Worm (Caenorhabditis elegans) whole organism, mixed stage, embryonic: ENCODE measurements around the gene ncs-5.

Experiments
- drap-1 ChIP-seq: fragments of 200-800 bp; sonication (Bioruptor generic); optimal IDR thresholded peaks from 3 replicates; lab custom pipeline; 2018; ENCODE audit warnings: mild to moderate bottlenecking, missing genetic modification characterization, missing compliant biosample characterization
- ham-2 ChIP-seq: fragments of 200-800 bp; sonication (Bioruptor generic); optimal IDR thresholded peaks from 2 replicates; lab custom pipeline; 2018; ENCODE audit warnings: mild to moderate bottlenecking, missing genetic modification characterization, missing compliant biosample characterization
- hlh-1 ChIP-seq: fragments of 150-350 bp; optimal IDR thresholded peaks from 2 replicates; lab custom pipeline; 2014; ENCODE audit warnings: missing biosample characterization, missing genetic modification reagents, missing genetic modification characterization
- lin-13 ChIP-seq: fragments of 150-350 bp; optimal IDR thresholded peaks from 2 replicates; lab custom pipeline; 2014; ENCODE audit warnings: missing biosample characterization, missing genetic modification characterization
- lsy-2 ChIP-seq: fragments of 150-350 bp; optimal IDR thresholded peaks from 2 replicates; lab custom pipeline; 2014; ENCODE audit warnings: missing biosample characterization, missing genetic modification characterization
- mab-5 ChIP-seq: fragments of 150-350 bp; optimal IDR thresholded peaks from 2 replicates; lab custom pipeline; 2014; ENCODE audit warnings: missing biosample characterization, missing genetic modification characterization
- nhr-12 ChIP-seq: fragments of 150-350 bp; optimal IDR thresholded peaks from 2 replicates; lab custom pipeline; 2014; ENCODE audit warnings: missing biosample characterization, missing genetic modification characterization
- nhr-76 ChIP-seq: sonication (generic microtip); optimal IDR thresholded peaks from 2 replicates; lab custom pipeline; 2017; ENCODE audit warnings: missing biosample characterization, missing genetic modification characterization
- pha-4 ChIP-seq: fragments of 150-350 bp; optimal IDR thresholded peaks from 2 replicates; lab custom pipeline; 2018; ENCODE audit warnings: missing biosample characterization, missing genetic modification reagents, missing genetic modification characterization
- sptf-1 ChIP-seq: sonication (generic microtip); optimal IDR thresholded peaks from 2 replicates; lab custom pipeline; 2017; ENCODE audit warnings: mild to moderate bottlenecking, missing genetic modification characterization, moderate library complexity, missing compliant biosample characterization
- unc-62 ChIP-seq: fragments of 150-350 bp; optimal IDR thresholded peaks from 2 replicates; lab custom pipeline; 2014; ENCODE audit warnings: missing biosample characterization, missing genetic modification reagents, missing genetic modification characterization
- ztf-11 ChIP-seq: fragments of 150-350 bp; optimal IDR thresholded peaks from 2 replicates; lab custom pipeline; 2014; ENCODE audit warnings: missing biosample characterization, missing genetic modification characterization

DNA sequence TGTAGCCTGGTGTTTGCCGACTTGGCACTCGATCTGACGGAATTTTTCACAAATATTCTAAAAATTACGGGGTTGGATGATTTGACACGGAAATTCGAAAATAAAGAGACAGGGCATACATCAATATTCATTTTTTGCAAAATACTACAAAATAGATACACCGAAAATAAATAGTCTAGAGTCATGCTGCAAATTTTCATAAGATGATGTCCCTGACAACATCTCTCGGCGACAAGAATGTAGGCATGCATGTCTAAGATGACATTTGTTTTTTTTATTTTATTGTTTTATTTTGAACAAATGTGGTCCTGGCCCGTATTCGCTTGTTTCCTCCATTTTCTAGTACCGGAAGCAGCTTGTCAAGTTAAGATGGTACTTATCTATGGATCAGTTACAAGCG, 48.2 kb upstream of the ncs-5 start, which contains the start of gene clec-256:
- no peak for TF ChIP-seq ztf-11
- no peak for TF ChIP-seq sptf-1 (tag; lab: Kevin White, UChicago)
- no peak for TF ChIP-seq pha-4
- no peak for TF ChIP-seq unc-62
- TF ChIP-seq mab-5 (tag; lab: Kevin White, UChicago), result no peak
- no peak for TF ChIP-seq drap-1 (GFP tag; lab: Kevin White, UChicago)
- TF ChIP-seq nhr-12, result no peak
- TF ChIP-seq ham-2 (GFP tag; lab: Kevin White, UChicago), result no peak
- TF ChIP-seq hlh-1, result no peak
- no peak for TF ChIP-seq lsy-2 (tag; lab: Kevin White, UChicago)
- TF ChIP-seq lin-13 (tag; lab: Kevin White, UChicago), result no peak
- TF ChIP-seq nhr-76 (tag; lab: Kevin White, UChicago), result no peak
